Worm (Caenorhabditis elegans) whole organism, early embryonic: Measurements from ENCODE around the gene nhr-32.

Experiments used
- aly-1 ChIP-seq: sonication (generic microtip); optimal IDR thresholded peaks from 2 replicates; lab custom pipeline; 2016; ENCODE audit warnings: missing genetic modification characterization, missing compliant biosample characterization
- ama-1 ChIP-seq: fragments of 150-350 bp; optimal IDR thresholded peaks from 2 replicates; lab custom pipeline; 2014
- ceh-36 ChIP-seq: sonication (generic microtip); optimal IDR thresholded peaks from 2 replicates; lab custom pipeline; 2016; ENCODE audit warnings: missing genetic modification characterization, inconsistent platforms, missing compliant biosample characterization
- ets-7 ChIP-seq: sonication (generic microtip); optimal IDR thresholded peaks from 2 replicates; lab custom pipeline; 2016; ENCODE audit warnings: missing genotype, missing genetic modification characterization, missing compliant biosample characterization
- flt-1 ChIP-seq: fragments of 200-800 bp; sonication (Bioruptor generic); IDR thresholded peaks from 2 replicates; pipeline ENCODE4 v1.3.6; 2022; ENCODE audit warnings: missing genetic modification characterization, missing compliant biosample characterization
- sea-1 ChIP-seq: fragments of 200-800 bp; sonication (Bioruptor generic); conservative IDR thresholded peaks from 2 replicates; pipeline ENCODE4 v1.3.6; 2022; ENCODE audit warnings: missing genetic modification characterization, missing compliant biosample characterization

DNA sequence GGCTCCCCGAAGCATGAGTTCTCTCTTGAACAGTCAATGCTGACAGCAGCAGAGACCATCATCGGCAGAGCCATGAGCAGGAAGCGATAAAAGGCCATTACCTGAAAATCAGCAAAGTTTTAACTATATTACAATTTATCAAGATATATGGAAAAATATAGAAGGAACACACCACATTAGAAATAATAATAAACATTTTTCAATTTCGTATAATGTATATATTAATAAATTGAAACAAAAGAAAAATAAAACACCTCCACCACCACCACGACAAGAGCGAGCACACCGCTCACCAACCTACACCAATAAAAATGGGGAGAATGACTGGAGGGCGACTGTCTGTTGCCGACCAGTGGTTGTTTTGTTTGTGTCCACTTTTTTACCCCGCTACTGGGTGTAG, 34.8 kb downstream of the nhr-32 start, which contains the start of gene R04D3.2:
- TF ChIP-seq ama-1 (no peak), aly-1 (tag; lab: Kevin White, UChicago) (no peak), ceh-36 (tag; lab: Kevin White, UChicago) (no peak), ets-7 (tag; lab: Kevin White, UChicago) (no peak), flt-1 (no peak), sea-1 (GFP tag; lab: Robert Waterston, UW) (no peak)
